Worm (Caenorhabditis elegans) whole organism, L4 larva: ENCODE measurements around the gene F38E11.6.

Experiments used
- D1046.2 ChIP-seq: fragments of 200-800 bp; sonication (Bioruptor generic); IDR thresholded peaks from 2 replicates; pipeline ENCODE4 v1.3.6; 2022; ENCODE audit warnings: missing genetic modification characterization, missing compliant biosample characterization
- F10B5.3 ChIP-seq: sonication (generic microtip); optimal IDR thresholded peaks from 2 replicates; lab custom pipeline; 2016; ENCODE audit warnings: mild to moderate bottlenecking, missing genetic modification characterization, missing compliant biosample characterization
- F26F4.8 ChIP-seq: fragments of 200-800 bp; sonication (Bioruptor generic); conservative IDR thresholded peaks from 2 replicates; pipeline ENCODE4 v1.3.6; 2022; ENCODE audit warnings: missing genetic modification characterization, missing compliant biosample characterization
- F49E8.2 ChIP-seq: sonication (generic microtip); optimal IDR thresholded peaks from 2 replicates; lab custom pipeline; 2016; ENCODE audit warnings: missing compliant biosample characterization, mild to moderate bottlenecking, missing genetic modification characterization, borderline replicate concordance
- R02D3.7 ChIP-seq: fragments of 150-350 bp; sonication (generic microtip); optimal IDR thresholded peaks from 3 replicates; lab custom pipeline; 2014; ENCODE audit warnings: missing biosample characterization, missing genetic modification characterization
- Y105C5A.15 ChIP-seq: fragments of 200-800 bp; sonication (Bioruptor generic); IDR thresholded peaks from 2 replicates; pipeline ENCODE4 v1.3.6; 2022; ENCODE audit warnings: missing genetic modification characterization, missing compliant biosample characterization
- Y75B8A.6 ChIP-seq: fragments of 200-800 bp; sonication (Bioruptor generic); IDR thresholded peaks from 2 replicates; pipeline ENCODE4 v1.3.6; 2022; ENCODE audit warnings: missing genetic modification reagents, missing genetic modification characterization, missing compliant biosample characterization
- aha-1 ChIP-seq: fragments of 150-350 bp; peaks from one replicate; lab custom pipeline; 2014; ENCODE audit warnings: missing biosample characterization, missing genetic modification characterization
- ama-1 ChIP-seq: fragments of 150-350 bp; optimal IDR thresholded peaks from 2 replicates; lab custom pipeline; 2014; ENCODE audit warnings: inconsistent platforms, mixed read lengths
- attf-4 ChIP-seq: sonication (generic microtip); optimal IDR thresholded peaks from 3 replicates; lab custom pipeline; 2017; ENCODE audit warnings: missing biosample characterization, missing genetic modification characterization
- ceh-82 ChIP-seq: sonication (generic microtip); optimal IDR thresholded peaks from 2 replicates; lab custom pipeline; 2017; ENCODE audit warnings: missing biosample characterization, missing genetic modification characterization
- ctbp-1 ChIP-seq: fragments of 200-800 bp; sonication (Bioruptor generic); IDR thresholded peaks from 2 replicates; pipeline ENCODE4 v1.3.6; 2022; ENCODE audit warnings: missing genetic modification reagents, missing genetic modification characterization, missing compliant biosample characterization
- daf-12 ChIP-seq: fragments of 150-350 bp; optimal IDR thresholded peaks from 2 replicates; lab custom pipeline; 2014; ENCODE audit warnings: missing biosample characterization, missing genetic modification reagents, missing genetic modification characterization
- daf-16 ChIP-seq, 3 experiments: sonication (generic microtip); optimal IDR thresholded peaks; 2 replicates each; lab custom pipeline; 2016 to 2017; ENCODE audit warnings: missing genetic modification characterization in 3 of 3, missing genetic modification reagents in 3 of 3, mild to moderate bottlenecking in 2 of 3, missing compliant biosample characterization in 2 of 3, missing biosample characterization in 1 of 3, moderate library complexity in 1 of 3
- daf-8 ChIP-seq: fragments of 200-800 bp; sonication (Bioruptor generic); IDR thresholded peaks from 2 replicates; pipeline ENCODE4 v1.3.6; 2022; ENCODE audit warnings: missing genetic modification characterization, missing compliant biosample characterization
- dmd-6 ChIP-seq: fragments of 200-800 bp; sonication (Bioruptor generic); IDR thresholded peaks from 2 replicates; pipeline ENCODE4 v1.3.6; 2022; ENCODE audit warnings: missing genetic modification reagents, missing genetic modification characterization, missing compliant biosample characterization
- dpl-1 ChIP-seq: fragments of 150-350 bp; optimal IDR thresholded peaks from 2 replicates; lab custom pipeline; 2014; ENCODE audit warnings: missing biosample characterization, missing genetic modification reagents, missing genetic modification characterization
- egl-43 ChIP-seq: fragments of 200-800 bp; sonication (Bioruptor generic); IDR thresholded peaks from 2 replicates; pipeline ENCODE4 v1.3.6; 2022; ENCODE audit warnings: missing genetic modification reagents, missing genetic modification characterization, missing compliant biosample characterization
- fos-1 ChIP-seq: fragments of 150-350 bp; optimal IDR thresholded peaks from 2 replicates; lab custom pipeline; 2014; ENCODE audit warnings: missing biosample characterization, missing genetic modification characterization
- hif-1 ChIP-seq, 2 experiments: sonication (generic microtip); optimal IDR thresholded peaks; 2 replicates each; lab custom pipeline; 2016 to 2017; ENCODE audit warnings: missing compliant biosample characterization in 2 of 2, missing genetic modification characterization in 2 of 2, missing genetic modification reagents in 2 of 2, missing genotype in 2 of 2, mild to moderate bottlenecking in 1 of 2
- hmg-1.1 ChIP-seq: fragments of 200-800 bp; sonication (Bioruptor generic); IDR thresholded peaks from 2 replicates; pipeline ENCODE4 v1.3.6; 2022; ENCODE audit warnings: missing genetic modification reagents, missing genetic modification characterization, missing compliant biosample characterization
- jun-1 ChIP-seq: fragments of 150-350 bp; optimal IDR thresholded peaks from 2 replicates; lab custom pipeline; 2014; ENCODE audit warnings: missing biosample characterization, missing genetic modification reagents, missing genetic modification characterization
- lim-7 ChIP-seq: fragments of 200-800 bp; sonication (Bioruptor generic); IDR thresholded peaks from 2 replicates; pipeline ENCODE4 v1.3.6; 2022; ENCODE audit warnings: missing genetic modification characterization, missing compliant biosample characterization
- lin-13 ChIP-seq: fragments of 150-350 bp; optimal IDR thresholded peaks from 2 replicates; lab custom pipeline; 2014; ENCODE audit warnings: missing biosample characterization, missing genetic modification reagents, missing genetic modification characterization
- lin-15B ChIP-seq: fragments of 150-350 bp; sonication (generic microtip); optimal IDR thresholded peaks from 3 replicates; lab custom pipeline; 2014; ENCODE audit warnings: missing biosample characterization, missing genetic modification characterization
- lin-39 ChIP-seq: fragments of 150-350 bp; optimal IDR thresholded peaks from 2 replicates; lab custom pipeline; 2014; ENCODE audit warnings: missing biosample characterization, missing genetic modification reagents, missing genetic modification characterization
- lir-3 ChIP-seq: sonication (generic microtip); optimal IDR thresholded peaks from 2 replicates; lab custom pipeline; 2016; ENCODE audit warnings: mild to moderate bottlenecking, missing genetic modification characterization, missing compliant biosample characterization
- madf-9 ChIP-seq: fragments of 200-800 bp; sonication (Bioruptor generic); conservative IDR thresholded peaks from 2 replicates; pipeline ENCODE4 v1.3.6; 2022; ENCODE audit warnings: missing genetic modification reagents, missing genetic modification characterization, missing compliant biosample characterization
- mdt-29 ChIP-seq: fragments of 200-800 bp; sonication (Bioruptor generic); IDR thresholded peaks from 2 replicates; pipeline ENCODE4 v1.3.6; 2022; ENCODE audit warnings: missing genetic modification reagents, missing genetic modification characterization, missing compliant biosample characterization
- mep-1 ChIP-seq: fragments of 150-350 bp; sonication (generic microtip); optimal IDR thresholded peaks from 3 replicates; lab custom pipeline; 2014; ENCODE audit warnings: missing biosample characterization, missing genetic modification characterization
- mxl-3 ChIP-seq: fragments of 200-800 bp; sonication (Bioruptor generic); optimal IDR thresholded peaks from 2 replicates; lab custom pipeline; 2018; ENCODE audit warnings: mild to moderate bottlenecking, missing genetic modification characterization, missing compliant biosample characterization
- nhr-25 ChIP-seq: sonication (generic microtip); optimal IDR thresholded peaks from 2 replicates; lab custom pipeline; 2017; ENCODE audit warnings: missing genetic modification characterization, mild to moderate bottlenecking, missing compliant biosample characterization, antibody characterized with exemption, moderate library complexity, borderline replicate concordance; ENCODE audit not compliant: insufficient read depth
- nhr-28 ChIP-seq: fragments of 150-350 bp; optimal IDR thresholded peaks from 2 replicates; lab custom pipeline; 2014; ENCODE audit warnings: missing biosample characterization, missing genetic modification characterization
- nhr-48 ChIP-seq: sonication (generic microtip); optimal IDR thresholded peaks from 2 replicates; lab custom pipeline; 2016; ENCODE audit warnings: mild to moderate bottlenecking, missing genetic modification characterization, missing compliant biosample characterization
- pha-4 ChIP-seq, 2 experiments: fragments of 150-350 bp in 1 of 2; fragments of 200-800 bp in 1 of 2; sonication (Bioruptor generic) in 1 of 2; IDR thresholded peaks in 1 of 2; optimal IDR thresholded peaks in 1 of 2; 2 replicates each; pipeline versions ENCODE4 v1.3.6 to Lab custom; 2014 to 2022; ENCODE audit warnings: missing genetic modification characterization in 2 of 2, missing genetic modification reagents in 2 of 2, missing biosample characterization in 1 of 2, missing compliant biosample characterization in 1 of 2
- pqm-1 ChIP-seq: sonication (generic microtip); optimal IDR thresholded peaks from 2 replicates; lab custom pipeline; 2017; ENCODE audit warnings: missing biosample characterization, missing genetic modification characterization
- sdz-12 ChIP-seq: fragments of 200-800 bp; sonication (Bioruptor generic); optimal IDR thresholded peaks from 2 replicates; lab custom pipeline; 2018; ENCODE audit warnings: mild to moderate bottlenecking, missing genetic modification characterization, missing compliant biosample characterization
- set-16 ChIP-seq: fragments of 200-800 bp; sonication (Bioruptor generic); IDR thresholded peaks from 2 replicates; pipeline ENCODE4 v1.3.6; 2022; ENCODE audit warnings: missing genetic modification reagents, missing genetic modification characterization, missing compliant biosample characterization
- snpc-4 ChIP-seq: fragments of 150-350 bp; optimal IDR thresholded peaks from 2 replicates; lab custom pipeline; 2014; ENCODE audit warnings: missing biosample characterization, missing genetic modification characterization
- spr-1 ChIP-seq: sonication (generic microtip); optimal IDR thresholded peaks from 2 replicates; lab custom pipeline; 2016; ENCODE audit warnings: mild to moderate bottlenecking, missing genetic modification characterization, missing compliant biosample characterization
- spr-3 ChIP-seq: fragments of 200-800 bp; sonication (Bioruptor generic); optimal IDR thresholded peaks from 2 replicates; lab custom pipeline; 2018; ENCODE audit warnings: mild to moderate bottlenecking, missing genetic modification characterization, missing compliant biosample characterization
- tag-97 ChIP-seq: fragments of 200-800 bp; sonication (Bioruptor generic); IDR thresholded peaks from 2 replicates; pipeline ENCODE4 v1.3.6; 2022; ENCODE audit warnings: missing genetic modification characterization, missing compliant biosample characterization
- tra-1 ChIP-seq: fragments of 200-800 bp; sonication (Bioruptor generic); IDR thresholded peaks from 2 replicates; pipeline ENCODE4 v1.3.6; 2022; ENCODE audit warnings: missing genetic modification reagents, missing genetic modification characterization, missing compliant biosample characterization
- unc-62 ChIP-seq, 3 experiments: fragments of 150-350 bp in 1 of 3; sonication (generic microtip); optimal IDR thresholded peaks in 2 of 3; peaks in 1 of 3; 1 replicate in 1 of 3; 2 replicates in 2 of 3; lab custom pipeline; 2014 to 2017; ENCODE audit warnings: missing biosample characterization in 3 of 3, missing genetic modification characterization in 3 of 3, missing genetic modification reagents in 3 of 3, missing genotype in 1 of 3
- zag-1 ChIP-seq: fragments of 150-350 bp; optimal IDR thresholded peaks from 2 replicates; lab custom pipeline; 2014; ENCODE audit warnings: missing biosample characterization, missing genetic modification characterization
- zfp-2 ChIP-seq: sonication (generic microtip); optimal IDR thresholded peaks from 2 replicates; lab custom pipeline; 2016; ENCODE audit warnings: mild to moderate bottlenecking, missing genetic modification characterization, missing compliant biosample characterization
- zip-11 ChIP-seq: fragments of 200-800 bp; sonication (Bioruptor generic); IDR thresholded peaks from 2 replicates; pipeline ENCODE4 v1.3.6; 2022; ENCODE audit warnings: missing genetic modification characterization, missing compliant biosample characterization
- ztf-11 ChIP-seq: fragments of 150-350 bp; optimal IDR thresholded peaks from 2 replicates; lab custom pipeline; 2014; ENCODE audit warnings: missing biosample characterization, missing genetic modification characterization
- ztf-7 ChIP-seq: fragments of 150-350 bp; optimal IDR thresholded peaks from 2 replicates; lab custom pipeline; 2014; ENCODE audit warnings: missing biosample characterization, missing genetic modification characterization

Gene F38E11.6

ce11 chrIV:9514132-9514531 is 46.8 kb upstream of the F38E11.6 start (continued):
- TF ChIP-seq ztf-7 (tag; lab: Kevin White, UChicago) (peak; percentile 94), spr-3 (GFP tag; lab: Kevin White, UChicago) (no peak), hif-1 (tag; optimal IDR thresholded peaks at IDR 0.05; lab: Kevin White, UChicago) (peak in 1 of 2 experiments; percentile 40)

- TF ChIP-seq snpc-4 (tag; lab: Kevin White, UChicago) (peak; percentile 67), ama-1 (lab: Kevin White, UChicago) (no peak), madf-9 (no peak), lin-15B (no peak), aha-1 (peak; percentile 94), daf-12 (tag; lab: Kevin White, UChicago) (no peak), R02D3.7 (tag; lab: Kevin White, UChicago) (no peak), ceh-82 (tag; lab: Kevin White, UChicago) (no peak), sdz-12 (GFP tag; lab: Kevin White, UChicago) (no peak), hmg-1.1 (GFP tag; lab: Robert Waterston, UW) (no peak), zfp-2 (no peak), nhr-48 (peak; percentile 83), spr-1 (tag; lab: Kevin White, UChicago) (no peak), daf-16 (GFP tag; optimal IDR thresholded peaks at IDR 0.05; lab: Kevin White, UChicago) (no peak), daf-16 (tag; optimal IDR thresholded peaks at IDR 0.05; lab: Kevin White, UChicago) (peak; percentile 78), F10B5.3 (tag; lab: Kevin White, UChicago) (no peak), lin-13 (GFP tag; lab: Kevin White, UChicago) (peak; percentile 19), nhr-28 (tag; lab: Kevin White, UChicago) (peak; percentile 83), spr-3 (GFP tag; lab: Kevin White, UChicago) (no peak), lir-3 (tag; lab: Kevin White, UChicago) (no peak), D1046.2 (GFP tag; lab: Robert Waterston, UW) (no peak), unc-62 (GFP tag; optimal IDR thresholded peaks at IDR 0.05 in 1 of 2; lab: Kevin White, UChicago) (no peak), unc-62 (tag; optimal IDR thresholded peaks at IDR 0.05; lab: Kevin White, UChicago) (no peak), dmd-6 (GFP tag; lab: Robert Waterston, UW) (peak; percentile 60), F49E8.2 (tag; lab: Kevin White, UChicago) (no peak), lim-7 (GFP tag; lab: Robert Waterston, UW) (no peak), mxl-3 (GFP tag; lab: Kevin White, UChicago) (peak; percentile 74), mep-1 (tag; lab: Kevin White, UChicago) (peak; percentile 28), mdt-29 (GFP tag; lab: Robert Waterston, UW) (no peak), lin-39 (no peak), fos-1 (tag; lab: Kevin White, UChicago) (no peak), pha-4 (GFP tag; IDR thresholded peaks at IDR 0.05; lab: Robert Waterston, UW) (0 out of 2 replicates have a peak, but pooled peaks have one; percentile 35), pha-4 (tag; optimal IDR thresholded peaks at IDR 0.05; lab: Kevin White, UChicago) (no peak), zip-11 (no peak), nhr-25 (tag; lab: Kevin White, UChicago) (no peak), daf-8 (GFP tag; lab: Robert Waterston, UW) (no peak), pqm-1 (tag; lab: Kevin White, UChicago) (peak; percentile 38), set-16 (GFP tag; lab: Robert Waterston, UW) (no peak), Y75B8A.6 (GFP tag; lab: Robert Waterston, UW) (no peak), dpl-1 (peak; percentile 22), ztf-11 (no peak), tra-1 (GFP tag; lab: Robert Waterston, UW) (no peak), jun-1 (tag; lab: Kevin White, UChicago) (peak; percentile 9), ctbp-1 (GFP tag; lab: Robert Waterston, UW) (no peak), egl-43 (no peak), Y105C5A.15 (GFP tag; lab: Robert Waterston, UW) (no peak), F26F4.8 (no peak), zag-1 (no peak), attf-4 (no peak), tag-97 (GFP tag; lab: Robert Waterston, UW) (no peak)
These were observed 46.1 kb upstream of the F38E11.6 start for ce11 chrIV:9513360-9513777.
